Fruit fly (Drosophila melanogaster): Measurements from ENCODE around the gene Svip.

The Svip gene

DNA sequence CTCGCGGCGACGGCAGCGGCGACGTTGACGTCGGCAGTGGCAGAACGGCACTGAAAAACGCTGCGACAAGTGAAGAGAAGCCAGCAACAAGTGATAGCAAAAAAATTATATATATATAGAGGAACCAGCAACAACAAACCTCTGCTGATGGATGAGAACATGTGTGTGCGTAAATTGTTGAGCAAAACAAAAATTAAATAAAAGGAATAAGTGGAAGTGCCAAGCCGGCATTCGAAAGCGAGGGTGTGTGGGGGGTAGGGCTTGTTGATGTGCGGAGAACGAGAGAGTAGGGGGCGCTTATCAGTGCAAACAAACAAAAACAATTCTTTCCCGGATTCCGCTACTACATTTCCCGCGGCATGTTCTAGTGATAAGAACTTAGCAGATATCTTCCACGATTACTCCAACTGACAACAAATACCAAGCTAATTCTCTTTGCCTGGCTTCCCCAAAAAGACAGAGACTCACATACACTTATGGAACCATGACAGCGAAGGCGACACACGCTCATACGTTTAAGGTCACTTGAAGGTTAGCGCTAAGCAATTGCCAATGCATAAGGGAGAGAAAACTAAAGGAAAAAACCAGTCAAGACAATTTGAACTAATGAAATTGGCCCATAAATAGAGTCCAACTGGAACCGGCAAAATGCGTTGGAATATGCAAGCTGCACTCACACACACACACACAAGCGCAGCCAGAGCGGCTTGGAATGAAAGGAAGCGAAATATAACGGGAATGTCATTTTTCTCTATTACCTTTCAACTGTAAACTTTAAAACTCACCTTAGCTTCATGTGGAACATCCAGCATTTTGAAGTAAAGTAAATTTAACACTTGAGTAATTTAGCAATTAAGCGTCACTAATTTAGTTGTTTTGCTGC, 728 bp upstream of the Svip start (continued):
- TF ChIP-seq CG15479 (GFP tag; optimal IDR thresholded peaks at IDR 0.05) (peak; percentile 9), salm (tag; optimal IDR thresholded peaks at IDR 0.05) (no peak), gsb (GFP tag; IDR thresholded peaks at IDR 0.05) (no peak), sug (tag; optimal IDR thresholded peaks at IDR 0.05) (peak; percentile 52), lov (optimal IDR thresholded peaks at IDR 0.05) (no peak), lov (GFP tag; IDR thresholded peaks at IDR 0.05) (no peak), shn (GFP tag; optimal IDR thresholded peaks at IDR 0.05) (no peak), sima (GFP tag; optimal IDR thresholded peaks at IDR 0.05) (no peak), scrt (GFP tag; optimal IDR thresholded peaks at IDR 0.05) (peak; percentile 49), Bdp1 (GFP tag; optimal IDR thresholded peaks at IDR 0.05) (no peak), HmgD (GFP tag; optimal IDR thresholded peaks at IDR 0.05) (no peak), tna (GFP tag; IDR thresholded peaks at IDR 0.05; ENCODE audit: partially characterized antibody) (no peak), CG12219 (GFP tag; optimal IDR thresholded peaks at IDR 0.05) (no peak), B-H1 (GFP tag; IDR thresholded peaks at IDR 0.05) (no peak), nerfin-2 (GFP tag; IDR thresholded peaks at IDR 0.05; ENCODE audit: partially characterized antibody) (no peak), Dp (GFP tag; optimal IDR thresholded peaks at IDR 0.05) (no peak), PHDP (tag; optimal IDR thresholded peaks at IDR 0.05) (no peak), CG14667 (GFP tag; IDR thresholded peaks at IDR 0.05) (no peak), Asciz (GFP tag; optimal IDR thresholded peaks at IDR 0.05) (no peak), Hey (tag; optimal IDR thresholded peaks at IDR 0.05) (peak; percentile 74), GATAe (GFP tag; conservative IDR thresholded peaks at IDR 0.05) (no peak), hkb (optimal IDR thresholded peaks at IDR 0.05) (no peak), hkb (GFP tag; IDR thresholded peaks at IDR 0.05) (no peak), Elba2 (GFP tag; optimal IDR thresholded peaks at IDR 0.05) (peak; percentile 43), Gug (GFP tag; IDR thresholded peaks at IDR 0.05) (no peak), bbx (GFP tag; IDR thresholded peaks at IDR 0.05; ENCODE audit: partially characterized antibody) (0 out of 2 replicates have a peak, but pooled peaks have one; percentile 19), crol (GFP tag; IDR thresholded peaks at IDR 0.05) (peak; percentile 93), stc (GFP tag; IDR thresholded peaks at IDR 0.05) (0 out of 2 replicates have a peak, but pooled peaks have one; percentile 19), lmd (GFP tag; IDR thresholded peaks at IDR 0.05) (no peak), fu2 (GFP tag; optimal IDR thresholded peaks at IDR 0.05) (no peak), pros (GFP tag; optimal IDR thresholded peaks at IDR 0.05) (no peak), CG3995 (GFP tag; optimal IDR thresholded peaks at IDR 0.05) (no peak), gcm (GFP tag; optimal IDR thresholded peaks at IDR 0.05) (no peak), CG34376 (GFP tag; optimal IDR thresholded peaks at IDR 0.05) (peak; percentile 58), Atf3 (GFP tag; optimal IDR thresholded peaks at IDR 0.05) (no peak), CG4360 (GFP tag; IDR thresholded peaks at IDR 0.05) (no peak), Sry-δ (GFP tag; optimal IDR thresholded peaks at IDR 0.05) (no peak), sens-2 (GFP tag; IDR thresholded peaks at IDR 0.05) (no peak), CG7987 (GFP tag; optimal IDR thresholded peaks at IDR 0.05) (no peak), yki (optimal IDR thresholded peaks at IDR 0.05) (no peak), nom (GFP tag; optimal IDR thresholded peaks at IDR 0.05) (peak; percentile 69), fd64A (GFP tag; optimal IDR thresholded peaks at IDR 0.05) (no peak), CG6791 (GFP tag; IDR thresholded peaks at IDR 0.05; ENCODE audit: partially characterized antibody) (no peak), CG10267 (tag; optimal IDR thresholded peaks at IDR 0.05) (no peak), Hr51 (GFP tag; optimal IDR thresholded peaks at IDR 0.05) (no peak), BtbVII (GFP tag; optimal IDR thresholded peaks at IDR 0.05) (no peak), twi (tag; optimal IDR thresholded peaks at IDR 0.05) (peak; percentile 25), CG14710 (tag; optimal IDR thresholded peaks at IDR 0.05) (no peak), CG2889 (GFP tag; IDR thresholded peaks at IDR 0.05) (no peak), CG17612 (GFP tag; IDR thresholded peaks at IDR 0.05) (no peak)
